Fruit fly (Drosophila melanogaster) S2 (cell line): ENCODE data around the gene Nup37.

Experiments
- CG8478 ChIP-seq: fragments of >200 bp; optimal IDR thresholded peaks from 2 replicates; lab custom pipeline; 2018
- CTCF ChIP-seq, 2 experiments: fragments of >200 bp; optimal IDR thresholded peaks; 2 replicates each; lab custom pipeline; 2018

DNA sequence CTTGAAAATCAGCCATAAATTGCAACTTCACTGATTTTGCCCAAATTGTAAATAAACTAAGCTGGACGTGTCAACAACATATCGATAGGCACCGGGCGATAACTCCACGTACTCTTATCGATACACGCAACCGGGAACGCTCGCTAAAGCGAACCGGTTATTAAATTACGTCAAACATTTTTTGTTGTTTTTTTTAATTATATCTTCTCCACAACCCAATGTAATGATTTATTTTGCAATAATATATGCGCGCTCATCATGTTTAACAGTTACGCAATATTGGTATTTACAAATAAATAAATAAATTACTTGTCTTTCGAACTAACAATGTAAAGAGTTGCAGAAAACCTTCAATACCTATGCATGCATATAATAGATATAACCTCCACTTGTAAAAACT lies 32.3 kb upstream of the Nup37 start, which contains the start of gene Saysd1:
- TF ChIP-seq CTCF (optimal IDR thresholded peaks at IDR 0.05; lab: Kevin White, UChicago), result no peak
- TF ChIP-seq CG8478 (lab: Kevin White, UChicago), result no peak
